Worm (Caenorhabditis elegans) whole organism, L3 larva: Measurements from ENCODE around the gene Y53G8AR.9.

Source experiments
- fkh-10 ChIP-seq: sonication (generic microtip); optimal IDR thresholded peaks from 2 replicates; lab custom pipeline; 2017; ENCODE audit warnings: missing biosample characterization, missing genetic modification reagents, missing genetic modification characterization
- nhr-23 ChIP-seq: fragments of 150-350 bp; optimal IDR thresholded peaks from 2 replicates; lab custom pipeline; 2014; ENCODE audit warnings: missing biosample characterization, missing genetic modification reagents, missing genetic modification characterization
- skn-1 ChIP-seq: fragments of 150-350 bp; optimal IDR thresholded peaks from 2 replicates; lab custom pipeline; 2014; ENCODE audit warnings: missing biosample characterization, missing genetic modification characterization
- tbx-2 ChIP-seq: sonication (generic microtip); optimal IDR thresholded peaks from 2 replicates; lab custom pipeline; 2016; ENCODE audit warnings: mild to moderate bottlenecking, missing genetic modification characterization, missing compliant biosample characterization
- unc-62 ChIP-seq: fragments of 150-350 bp; sonication (generic microtip); optimal IDR thresholded peaks from 4 replicates; lab custom pipeline; 2014; ENCODE audit warnings: missing biosample characterization, missing genetic modification reagents, missing genetic modification characterization
- ztf-4 ChIP-seq: fragments of 150-350 bp; optimal IDR thresholded peaks from 2 replicates; lab custom pipeline; 2014; ENCODE audit warnings: missing biosample characterization, missing genetic modification characterization

ce11 chrIII:3271682-3272081 lies 49.4 kb downstream of the Y53G8AR.9 start:
- TF ChIP-seq skn-1 (tag; lab: Kevin White, UChicago), result no peak
- TF ChIP-seq nhr-23, result peak; percentile 61
- no peak for TF ChIP-seq ztf-4 (tag; lab: Kevin White, UChicago)
- TF ChIP-seq unc-62 (GFP tag; lab: Kevin White, UChicago), result no peak
- no peak for TF ChIP-seq fkh-10 (GFP tag; lab: Kevin White, UChicago)
- TF ChIP-seq tbx-2 (tag; lab: Kevin White, UChicago), result peak; percentile 54
